Worm (Caenorhabditis elegans) whole organism, L1 larva: Measurements from ENCODE around the gene T22B7.22.

ENCODE experiments used
- C04F5.9 ChIP-seq: sonication (generic microtip); optimal IDR thresholded peaks from 2 replicates; lab custom pipeline; 2016; ENCODE audit warnings: missing genetic modification characterization, missing compliant biosample characterization
- C16A3.4 ChIP-seq: fragments of 150-350 bp; optimal IDR thresholded peaks from 2 replicates; lab custom pipeline; 2014; ENCODE audit warnings: missing biosample characterization, missing genetic modification characterization
- F16B12.6 ChIP-seq: fragments of 150-350 bp; optimal IDR thresholded peaks from 2 replicates; lab custom pipeline; 2014; ENCODE audit warnings: missing biosample characterization, missing genetic modification characterization
- alr-1 ChIP-seq: fragments of 200-800 bp; sonication (Bioruptor generic); optimal IDR thresholded peaks from 2 replicates; lab custom pipeline; 2018; ENCODE audit warnings: borderline replicate concordance, mild to moderate bottlenecking, missing genetic modification characterization, missing compliant biosample characterization
- aly-2 ChIP-seq: fragments of 150-350 bp; optimal IDR thresholded peaks from 2 replicates; lab custom pipeline; 2014; ENCODE audit warnings: missing biosample characterization, missing genetic modification characterization
- ama-1 ChIP-seq: fragments of 150-350 bp; optimal IDR thresholded peaks from 2 replicates; lab custom pipeline; 2014
- ceh-63 ChIP-seq: fragments of 200-800 bp; sonication (Bioruptor generic); optimal IDR thresholded peaks from 2 replicates; lab custom pipeline; 2018; ENCODE audit warnings: mild to moderate bottlenecking, missing genetic modification characterization, missing compliant biosample characterization
- ceh-88 ChIP-seq: fragments of 200-800 bp; sonication (Bioruptor generic); IDR thresholded peaks from 2 replicates; pipeline ENCODE4 v1.3.6; 2022; ENCODE audit warnings: missing genetic modification characterization, missing compliant biosample characterization
- ceh-90 ChIP-seq: sonication (generic microtip); optimal IDR thresholded peaks from 2 replicates; lab custom pipeline; 2016; ENCODE audit warnings: missing genetic modification characterization, missing compliant biosample characterization
- ces-1 ChIP-seq: fragments of 150-350 bp; optimal IDR thresholded peaks from 2 replicates; lab custom pipeline; 2014; ENCODE audit warnings: missing biosample characterization, missing genetic modification reagents, missing genetic modification characterization
- efl-1 ChIP-seq, 4 experiments: fragments of 150-350 bp; optimal IDR thresholded peaks in 3 of 4; peaks in 1 of 4; 1 replicate in 1 of 4; 2 replicates in 3 of 4; lab custom pipeline; 2014; ENCODE audit warnings: missing biosample characterization in 2 of 4, missing genetic modification characterization in 2 of 4, missing genetic modification reagents in 2 of 4
- efl-3 ChIP-seq: fragments of 200-800 bp; sonication (Bioruptor generic); optimal IDR thresholded peaks from 2 replicates; lab custom pipeline; 2018; ENCODE audit warnings: mild to moderate bottlenecking, missing genetic modification characterization, missing compliant biosample characterization
- elt-2 ChIP-seq: sonication (generic microtip); optimal IDR thresholded peaks from 2 replicates; lab custom pipeline; 2016; ENCODE audit warnings: missing genetic modification characterization, mild to moderate bottlenecking, inconsistent platforms, missing compliant biosample characterization, missing genetic modification reagents
- fkh-4 ChIP-seq: sonication (generic microtip); optimal IDR thresholded peaks from 2 replicates; lab custom pipeline; 2016; ENCODE audit warnings: missing compliant biosample characterization, missing genetic modification characterization, borderline replicate concordance
- fkh-8 ChIP-seq: sonication (generic microtip); optimal IDR thresholded peaks from 2 replicates; lab custom pipeline; 2016; ENCODE audit warnings: mild to moderate bottlenecking, missing genetic modification characterization, missing compliant biosample characterization
- hlh-4 ChIP-seq: sonication (generic microtip); optimal IDR thresholded peaks from 2 replicates; lab custom pipeline; 2016; ENCODE audit warnings: mild to moderate bottlenecking, missing genetic modification characterization, missing compliant biosample characterization
- hpl-2 ChIP-seq: fragments of 150-350 bp; optimal IDR thresholded peaks from 2 replicates; lab custom pipeline; 2014; ENCODE audit warnings: missing biosample characterization, missing genetic modification reagents, missing genetic modification characterization
- isw-1 ChIP-seq: fragments of 200-800 bp; sonication (Bioruptor generic); IDR thresholded peaks from 2 replicates; pipeline ENCODE4 v1.3.6; 2022; ENCODE audit warnings: missing genetic modification characterization, missing compliant biosample characterization
- jun-1 ChIP-seq: fragments of 150-350 bp; optimal IDR thresholded peaks from 2 replicates; lab custom pipeline; 2014; ENCODE audit warnings: missing biosample characterization, missing genetic modification reagents, missing genetic modification characterization
- lin-13 ChIP-seq: fragments of 150-350 bp; optimal IDR thresholded peaks from 2 replicates; lab custom pipeline; 2014; ENCODE audit warnings: missing biosample characterization, missing genetic modification reagents, missing genetic modification characterization
- lin-14 ChIP-seq: fragments of 200-800 bp; sonication (Bioruptor generic); optimal IDR thresholded peaks from 2 replicates; lab custom pipeline; 2018; ENCODE audit warnings: mild to moderate bottlenecking, missing genetic modification characterization, moderate library complexity, missing compliant biosample characterization
- lin-39 ChIP-seq: fragments of 150-350 bp; optimal IDR thresholded peaks from 2 replicates; lab custom pipeline; 2014; ENCODE audit warnings: missing biosample characterization, missing genetic modification reagents, missing genetic modification characterization
- lir-3 ChIP-seq: sonication (generic microtip); optimal IDR thresholded peaks from 2 replicates; lab custom pipeline; 2016; ENCODE audit warnings: mild to moderate bottlenecking, missing genetic modification characterization, moderate library complexity, missing compliant biosample characterization; ENCODE audit not compliant: poor library complexity
- lsy-2 ChIP-seq, 2 experiments: fragments of 150-350 bp; optimal IDR thresholded peaks; 2 replicates each; lab custom pipeline; 2014; ENCODE audit warnings: missing biosample characterization in 2 of 2, missing genetic modification characterization in 2 of 2
- mdl-1 ChIP-seq, 2 experiments: fragments of 150-350 bp; optimal IDR thresholded peaks; 2 replicates each; lab custom pipeline; 2014 to 2017; ENCODE audit warnings: missing biosample characterization in 2 of 2, missing genetic modification characterization in 2 of 2, inconsistent platforms in 1 of 2
- mef-2 ChIP-seq: fragments of 150-350 bp; optimal IDR thresholded peaks from 2 replicates; lab custom pipeline; 2014; ENCODE audit warnings: missing biosample characterization, missing genetic modification characterization
- mep-1 ChIP-seq: fragments of 150-350 bp; optimal IDR thresholded peaks from 2 replicates; lab custom pipeline; 2014; ENCODE audit warnings: missing biosample characterization, missing genetic modification characterization
- nhr-11 ChIP-seq: fragments of 150-350 bp; optimal IDR thresholded peaks from 2 replicates; lab custom pipeline; 2014; ENCODE audit warnings: missing biosample characterization, missing genetic modification characterization
- nhr-12 ChIP-seq: sonication (generic microtip); optimal IDR thresholded peaks from 2 replicates; lab custom pipeline; 2017; ENCODE audit warnings: missing biosample characterization, missing genetic modification characterization
- nhr-19 ChIP-seq: fragments of 200-800 bp; sonication (Bioruptor generic); conservative IDR thresholded peaks from 2 replicates; pipeline ENCODE4 v1.3.6; 2022; ENCODE audit warnings: missing genetic modification characterization, missing compliant biosample characterization
- nhr-237 ChIP-seq: fragments of 150-350 bp; optimal IDR thresholded peaks from 2 replicates; lab custom pipeline; 2014; ENCODE audit warnings: missing biosample characterization, missing genetic modification characterization
- nhr-28 ChIP-seq: fragments of 150-350 bp; optimal IDR thresholded peaks from 2 replicates; lab custom pipeline; 2014; ENCODE audit warnings: missing biosample characterization, missing genetic modification characterization
- nhr-76 ChIP-seq: sonication (generic microtip); optimal IDR thresholded peaks from 2 replicates; lab custom pipeline; 2017; ENCODE audit warnings: missing biosample characterization, missing genetic modification characterization
- nhr-77 ChIP-seq: fragments of 150-350 bp; optimal IDR thresholded peaks from 2 replicates; lab custom pipeline; 2014; ENCODE audit warnings: missing biosample characterization, missing genetic modification characterization
- nhr-85 ChIP-seq: sonication (generic microtip); peaks from one replicate; lab custom pipeline; 2016; ENCODE audit warnings: missing genetic modification characterization, inconsistent platforms, missing compliant biosample characterization
- pag-3 ChIP-seq: sonication (generic microtip); optimal IDR thresholded peaks from 2 replicates; lab custom pipeline; 2017; ENCODE audit warnings: missing genetic modification characterization, mild to moderate bottlenecking, missing compliant biosample characterization, antibody characterized with exemption, borderline replicate concordance; ENCODE audit not compliant: insufficient read depth
- snu-23 ChIP-seq: sonication (generic microtip); optimal IDR thresholded peaks from 2 replicates; lab custom pipeline; 2016; ENCODE audit warnings: missing genetic modification characterization, missing compliant biosample characterization
- unc-30 ChIP-seq: sonication (generic microtip); optimal IDR thresholded peaks from 2 replicates; lab custom pipeline; 2017; ENCODE audit warnings: missing biosample characterization, missing genetic modification characterization
- unc-86 ChIP-seq: sonication (generic microtip); optimal IDR thresholded peaks from 2 replicates; lab custom pipeline; 2016; ENCODE audit warnings: missing genetic modification characterization, missing compliant biosample characterization
- xbp-1 ChIP-seq: sonication (generic microtip); optimal IDR thresholded peaks from 2 replicates; lab custom pipeline; 2016; ENCODE audit warnings: missing genetic modification characterization, missing compliant biosample characterization
- zip-4 ChIP-seq: fragments of 200-800 bp; sonication (Bioruptor generic); optimal IDR thresholded peaks from 2 replicates; lab custom pipeline; 2018; ENCODE audit warnings: mild to moderate bottlenecking, missing genetic modification characterization, moderate library complexity, missing compliant biosample characterization
- ztf-11 ChIP-seq, 2 experiments: sonication (generic microtip); optimal IDR thresholded peaks; 2 replicates each; lab custom pipeline; 2016 to 2017; ENCODE audit warnings: missing genetic modification characterization in 2 of 2, missing biosample characterization in 1 of 2, missing compliant biosample characterization in 1 of 2

Gene T22B7.22

ce11 chrX:5659614-5660013 lies at the start of gene T22B7.22 (continued):
- TF ChIP-seq fkh-4 (tag; lab: Kevin White, UChicago), result no peak
- TF ChIP-seq lin-13 (GFP tag; lab: Kevin White, UChicago), result no peak
- no peak for TF ChIP-seq C16A3.4 (tag; lab: Kevin White, UChicago)
- peak; percentile 95 for TF ChIP-seq nhr-85 (tag; lab: Kevin White, UChicago)
- no peak for TF ChIP-seq nhr-12 (tag; lab: Kevin White, UChicago)
- no peak for TF ChIP-seq nhr-11 (tag; lab: Kevin White, UChicago)
- no peak for TF ChIP-seq nhr-237
- no peak for TF ChIP-seq ceh-90 (tag; lab: Kevin White, UChicago)
- no peak for TF ChIP-seq hpl-2 (GFP tag; lab: Kevin White, UChicago)
- TF ChIP-seq ama-1 (lab: Kevin White, UChicago), result no peak
- peak; percentile 86 for TF ChIP-seq lin-14
- no peak for TF ChIP-seq alr-1
- TF ChIP-seq jun-1 (tag; lab: Kevin White, UChicago), result no peak
- TF ChIP-seq lsy-2 (tag; optimal IDR thresholded peaks at IDR 0.05; lab: Kevin White, UChicago), result peak in 1 of 2 experiments; percentile 29
- TF ChIP-seq hlh-4 (tag; lab: Kevin White, UChicago), result no peak
- no peak for TF ChIP-seq lin-39 (tag; lab: Kevin White, UChicago)
- TF ChIP-seq unc-30 (tag; lab: Kevin White, UChicago), result no peak
- no peak for TF ChIP-seq mep-1
- no peak for TF ChIP-seq nhr-77
- TF ChIP-seq pag-3, result no peak
- TF ChIP-seq ces-1 (GFP tag; lab: Kevin White, UChicago), result no peak
- peak; percentile 65 for TF ChIP-seq snu-23 (GFP tag; lab: Kevin White, UChicago)
- TF ChIP-seq mdl-1 (tag; optimal IDR thresholded peaks at IDR 0.05; lab: Kevin White, UChicago), result peak in 1 of 2 experiments; percentile 20
- TF ChIP-seq F16B12.6 (tag; lab: Kevin White, UChicago), result no peak
- TF ChIP-seq ceh-63 (GFP tag; lab: Kevin White, UChicago), result no peak
- TF ChIP-seq elt-2 (tag; lab: Kevin White, UChicago), result no peak
- no peak for TF ChIP-seq mef-2 (tag; lab: Kevin White, UChicago)
- no peak for TF ChIP-seq isw-1 (GFP tag; lab: Robert Waterston, UW)
- TF ChIP-seq nhr-28 (tag; lab: Kevin White, UChicago), result no peak
- TF ChIP-seq zip-4 (GFP tag; lab: Kevin White, UChicago), result no peak
- TF ChIP-seq ztf-11 (tag; optimal IDR thresholded peaks at IDR 0.05; lab: Kevin White, UChicago), result no peak

ce11 chrX:5611155-5611554 lies 48.6 kb upstream of the T22B7.22 start, which contains the start of gene octr-1:
Gene octr-1, minus strand, starts transcription at chrX:5611255.
- no peak for TF ChIP-seq efl-1 (optimal IDR thresholded peaks at IDR 0.05; lab: Kevin White, UChicago)
- no peak for TF ChIP-seq efl-1 (GFP tag; optimal IDR thresholded peaks at IDR 0.05 in 1 of 2; lab: Kevin White, UChicago)
- no peak for TF ChIP-seq nhr-19 (GFP tag; lab: Robert Waterston, UW)
- TF ChIP-seq lin-13 (GFP tag; lab: Kevin White, UChicago), result no peak
- no peak for TF ChIP-seq efl-3
- no peak for TF ChIP-seq unc-86 (tag; lab: Kevin White, UChicago)
- TF ChIP-seq hlh-4 (tag; lab: Kevin White, UChicago), result no peak
- no peak for TF ChIP-seq fkh-8 (tag; lab: Kevin White, UChicago)
- TF ChIP-seq elt-2 (tag; lab: Kevin White, UChicago), result no peak
- TF ChIP-seq aly-2, result no peak
- TF ChIP-seq nhr-77, result no peak
- TF ChIP-seq ceh-88, result no peak
- no peak for TF ChIP-seq hpl-2 (GFP tag; lab: Kevin White, UChicago)
- TF ChIP-seq ama-1 (lab: Kevin White, UChicago), result no peak
- TF ChIP-seq, all 84 proteins: peak for 0

ce11 chrX:5616000-5616399 lies 43.8 kb upstream of the T22B7.22 start:
- TF ChIP-seq xbp-1 (tag; lab: Kevin White, UChicago) (no peak), nhr-76 (tag; lab: Kevin White, UChicago) (no peak), lir-3 (tag; lab: Kevin White, UChicago) (no peak), ces-1 (GFP tag; lab: Kevin White, UChicago) (no peak), C04F5.9 (tag; lab: Kevin White, UChicago) (no peak), efl-1 (optimal IDR thresholded peaks at IDR 0.05; lab: Kevin White, UChicago) (no peak), efl-1 (GFP tag; optimal IDR thresholded peaks at IDR 0.05 in 1 of 2; lab: Kevin White, UChicago) (peak in 1 of 2 experiments; percentile 4)
